Worm (Caenorhabditis elegans) whole organism, mixed stage, embryonic: ENCODE results near the gene atp-4.

Experiments used
- M03D4.4 ChIP-seq: sonication (generic microtip); optimal IDR thresholded peaks from 2 replicates; lab custom pipeline; 2017; ENCODE audit warnings: mild to moderate bottlenecking, missing genetic modification characterization, missing compliant biosample characterization
- bed-3 ChIP-seq: fragments of 200-800 bp; sonication (Bioruptor generic); optimal IDR thresholded peaks from 3 replicates; lab custom pipeline; 2018; ENCODE audit warnings: mild to moderate bottlenecking, missing genetic modification characterization, moderate library complexity, missing compliant biosample characterization
- blmp-1 ChIP-seq: fragments of 150-350 bp; optimal IDR thresholded peaks from 2 replicates; lab custom pipeline; 2014; ENCODE audit warnings: missing biosample characterization, missing genetic modification characterization
- ceh-39 ChIP-seq: fragments of 150-350 bp; optimal IDR thresholded peaks from 2 replicates; lab custom pipeline; 2014; ENCODE audit warnings: missing biosample characterization, missing genetic modification characterization
- ceh-43 ChIP-seq: fragments of 200-800 bp; sonication (Bioruptor generic); optimal IDR thresholded peaks from 2 replicates; lab custom pipeline; 2018; ENCODE audit warnings: mild to moderate bottlenecking, missing genetic modification characterization, moderate library complexity, missing compliant biosample characterization
- ceh-83 ChIP-seq: fragments of 200-800 bp; sonication (Bioruptor generic); optimal IDR thresholded peaks from 2 replicates; lab custom pipeline; 2018; ENCODE audit warnings: mild to moderate bottlenecking, missing genetic modification characterization, missing compliant biosample characterization
- ces-1 ChIP-seq: fragments of 150-350 bp; optimal IDR thresholded peaks from 2 replicates; lab custom pipeline; 2014; ENCODE audit warnings: missing biosample characterization, missing genetic modification reagents, missing genetic modification characterization
- cnd-1 ChIP-seq: fragments of 200-800 bp; sonication (Bioruptor generic); optimal IDR thresholded peaks from 2 replicates; lab custom pipeline; 2018; ENCODE audit warnings: mild to moderate bottlenecking, missing genetic modification characterization, missing compliant biosample characterization
- elt-1 ChIP-seq: sonication (generic microtip); optimal IDR thresholded peaks from 2 replicates; lab custom pipeline; 2017; ENCODE audit warnings: missing genetic modification characterization, mild to moderate bottlenecking, missing compliant biosample characterization, antibody characterized with exemption, moderate library complexity, borderline replicate concordance; ENCODE audit not compliant: insufficient read depth
- flh-1 ChIP-seq: fragments of 200-800 bp; sonication (Bioruptor generic); optimal IDR thresholded peaks from 2 replicates; lab custom pipeline; 2018; ENCODE audit warnings: mild to moderate bottlenecking, missing genetic modification characterization, moderate library complexity, missing compliant biosample characterization
- hlh-1 ChIP-seq: fragments of 150-350 bp; optimal IDR thresholded peaks from 2 replicates; lab custom pipeline; 2014; ENCODE audit warnings: missing biosample characterization, missing genetic modification reagents, missing genetic modification characterization
- lin-32 ChIP-seq: fragments of 200-800 bp; sonication (Bioruptor generic); optimal IDR thresholded peaks from 2 replicates; lab custom pipeline; 2018; ENCODE audit warnings: mild to moderate bottlenecking, missing genetic modification characterization, missing compliant biosample characterization
- lsy-2 ChIP-seq: fragments of 150-350 bp; optimal IDR thresholded peaks from 2 replicates; lab custom pipeline; 2014; ENCODE audit warnings: missing biosample characterization, missing genetic modification characterization
- mab-5 ChIP-seq: fragments of 150-350 bp; optimal IDR thresholded peaks from 2 replicates; lab custom pipeline; 2014; ENCODE audit warnings: missing biosample characterization, missing genetic modification characterization
- mep-1 ChIP-seq: fragments of 150-350 bp; optimal IDR thresholded peaks from 2 replicates; lab custom pipeline; 2017; ENCODE audit warnings: missing biosample characterization, missing genetic modification reagents, missing genetic modification characterization, inconsistent platforms
- mls-2 ChIP-seq: sonication (generic microtip); optimal IDR thresholded peaks from 2 replicates; lab custom pipeline; 2016; ENCODE audit warnings: mild to moderate bottlenecking, missing genetic modification characterization, moderate library complexity, missing compliant biosample characterization
- nhr-12 ChIP-seq: fragments of 150-350 bp; optimal IDR thresholded peaks from 2 replicates; lab custom pipeline; 2014; ENCODE audit warnings: missing biosample characterization, missing genetic modification characterization
- nhr-237 ChIP-seq: fragments of 150-350 bp; optimal IDR thresholded peaks from 2 replicates; lab custom pipeline; 2014; ENCODE audit warnings: missing biosample characterization, missing genetic modification characterization
- nhr-28 ChIP-seq: fragments of 150-350 bp; optimal IDR thresholded peaks from 2 replicates; lab custom pipeline; 2014; ENCODE audit warnings: missing biosample characterization, missing genetic modification characterization
- nhr-76 ChIP-seq: sonication (generic microtip); optimal IDR thresholded peaks from 2 replicates; lab custom pipeline; 2017; ENCODE audit warnings: missing biosample characterization, missing genetic modification characterization
- pha-4 ChIP-seq: fragments of 150-350 bp; optimal IDR thresholded peaks from 2 replicates; lab custom pipeline; 2018; ENCODE audit warnings: missing biosample characterization, missing genetic modification reagents, missing genetic modification characterization
- sem-2 ChIP-seq: fragments of 200-800 bp; sonication (Bioruptor generic); optimal IDR thresholded peaks from 2 replicates; lab custom pipeline; 2018; ENCODE audit warnings: mild to moderate bottlenecking, missing genetic modification characterization, missing compliant biosample characterization
- snpc-4 ChIP-seq: fragments of 150-350 bp; optimal IDR thresholded peaks from 2 replicates; lab custom pipeline; 2014; ENCODE audit warnings: missing biosample characterization, missing genetic modification characterization
- sptf-1 ChIP-seq: sonication (generic microtip); optimal IDR thresholded peaks from 2 replicates; lab custom pipeline; 2017; ENCODE audit warnings: mild to moderate bottlenecking, missing genetic modification characterization, moderate library complexity, missing compliant biosample characterization
- tbx-8 ChIP-seq: fragments of 200-800 bp; sonication (Bioruptor generic); optimal IDR thresholded peaks from 2 replicates; lab custom pipeline; 2018; ENCODE audit warnings: mild to moderate bottlenecking, missing genetic modification characterization, moderate library complexity, missing compliant biosample characterization
- unc-120 ChIP-seq: sonication (generic microtip); optimal IDR thresholded peaks from 2 replicates; lab custom pipeline; 2017; ENCODE audit warnings: missing genetic modification characterization, missing compliant biosample characterization; ENCODE audit not compliant: poor library complexity, severe bottlenecking
- unc-39 ChIP-seq: fragments of 150-350 bp; optimal IDR thresholded peaks from 2 replicates; lab custom pipeline; 2014; ENCODE audit warnings: missing biosample characterization, missing genetic modification characterization
- zip-8 ChIP-seq: fragments of 150-350 bp; optimal IDR thresholded peaks from 2 replicates; lab custom pipeline; 2014; ENCODE audit warnings: missing biosample characterization, missing genetic modification characterization
- ztf-11 ChIP-seq: fragments of 150-350 bp; optimal IDR thresholded peaks from 2 replicates; lab custom pipeline; 2014; ENCODE audit warnings: missing biosample characterization, missing genetic modification characterization

The atp-4 gene

ce11 chrV:6400950-6401551, 25.9 kb downstream of the atp-4 start:
- TF ChIP-seq tbx-8, result no peak
- no peak for TF ChIP-seq ceh-39
- TF ChIP-seq elt-1, result no peak
- no peak for TF ChIP-seq sem-2 (GFP tag; lab: Kevin White, UChicago)
- TF ChIP-seq, all 35 proteins: peak for 0

- no peak for TF ChIP-seq mab-5 (tag; lab: Kevin White, UChicago)
- no peak for TF ChIP-seq lin-32 (GFP tag; lab: Kevin White, UChicago)
- no peak for TF ChIP-seq ceh-83 (GFP tag; lab: Kevin White, UChicago)
- TF ChIP-seq nhr-28 (tag; lab: Kevin White, UChicago), result no peak
- no peak for TF ChIP-seq blmp-1
- no peak for TF ChIP-seq M03D4.4 (tag; lab: Kevin White, UChicago)
- no peak for TF ChIP-seq ztf-11 (tag; lab: Kevin White, UChicago)
- no peak for TF ChIP-seq pha-4 (tag; lab: Kevin White, UChicago)
These were observed 26.4 kb downstream of the atp-4 start for ce11 chrV:6400528-6400927.

ce11 chrV:6399831-6400230, 27.1 kb downstream of the atp-4 start, which contains the start of gene gfi-1:
Gene gfi-1 (minus strand): TSS chrV:6399931.
- TF ChIP-seq unc-120, result no peak

- no peak for TF ChIP-seq flh-1 (GFP tag; lab: Kevin White, UChicago)
- TF ChIP-seq ces-1 (GFP tag; lab: Kevin White, UChicago), result no peak
- TF ChIP-seq elt-1, result no peak
- no peak for TF ChIP-seq M03D4.4 (tag; lab: Kevin White, UChicago)
- no peak for TF ChIP-seq pha-4 (tag; lab: Kevin White, UChicago)
- no peak for TF ChIP-seq cnd-1
- no peak for TF ChIP-seq mls-2 (tag; lab: Kevin White, UChicago)
These were observed 28.0 kb downstream of the atp-4 start for ce11 chrV:6398922-6399321.

- TF ChIP-seq elt-1, result no peak
- no peak for TF ChIP-seq snpc-4 (tag; lab: Kevin White, UChicago)
- no peak for TF ChIP-seq nhr-237
- TF ChIP-seq mls-2 (tag; lab: Kevin White, UChicago), result no peak
- TF ChIP-seq lsy-2, result no peak
- TF ChIP-seq ceh-83 (GFP tag; lab: Kevin White, UChicago), result no peak
- no peak for TF ChIP-seq ceh-43 (GFP tag; lab: Kevin White, UChicago)
- TF ChIP-seq mab-5 (tag; lab: Kevin White, UChicago), result no peak
- no peak for TF ChIP-seq nhr-12
- no peak for TF ChIP-seq hlh-1
- no peak for TF ChIP-seq unc-39
- no peak for TF ChIP-seq mep-1 (tag; lab: Kevin White, UChicago)
These were observed 36.7 kb downstream of the atp-4 start, which contains the start of gene F57F4.1 for ce11 chrV:6390163-6390562. Gene F57F4.1 (plus strand): TSS chrV:6390463.

ce11 chrV:6389634-6390033, 37.3 kb downstream of the atp-4 start, which contains the start of gene F57F4.2:
Gene F57F4.2 (minus strand): TSS chrV:6389734.
- TF ChIP-seq unc-39, result no peak
- TF ChIP-seq nhr-76 (tag; lab: Kevin White, UChicago), result no peak
- TF ChIP-seq hlh-1, result no peak
- TF ChIP-seq sptf-1, result no peak
- TF ChIP-seq bed-3 (GFP tag; lab: Kevin White, UChicago), result no peak
- TF ChIP-seq lsy-2, result no peak
- no peak for TF ChIP-seq ceh-43 (GFP tag; lab: Kevin White, UChicago)
- TF ChIP-seq pha-4 (tag; lab: Kevin White, UChicago), result no peak
- TF ChIP-seq nhr-237, result no peak
- no peak for TF ChIP-seq zip-8
- TF ChIP-seq snpc-4 (tag; lab: Kevin White, UChicago), result no peak
- no peak for TF ChIP-seq nhr-12
